Fruit fly (Drosophila melanogaster) whole organism, embryonic: ENCODE measurements around the gene Rabex-5.

Experiments
- CG14050 ChIP-seq: fragments of 200-800 bp; sonication (Bioruptor generic); IDR thresholded peaks from 3 replicates; pipeline ENCODE4 v1.3.6; 2022; ENCODE audit warnings: missing biosample characterization, missing genetic modification characterization
- CG9609 ChIP-seq: fragments of 200-800 bp; sonication (Bioruptor generic); optimal IDR thresholded peaks from 3 replicates; lab custom pipeline; 2016; ENCODE audit warnings: missing biosample characterization, missing genetic modification characterization
- nerfin-2 ChIP-seq: fragments of 200-800 bp; sonication (Bioruptor generic); IDR thresholded peaks from 2 replicates; pipeline ENCODE4 v1.3.6; 2022; ENCODE audit warnings: missing biosample characterization, missing genetic modification characterization; ENCODE audit not compliant: partially characterized antibody

DNA sequence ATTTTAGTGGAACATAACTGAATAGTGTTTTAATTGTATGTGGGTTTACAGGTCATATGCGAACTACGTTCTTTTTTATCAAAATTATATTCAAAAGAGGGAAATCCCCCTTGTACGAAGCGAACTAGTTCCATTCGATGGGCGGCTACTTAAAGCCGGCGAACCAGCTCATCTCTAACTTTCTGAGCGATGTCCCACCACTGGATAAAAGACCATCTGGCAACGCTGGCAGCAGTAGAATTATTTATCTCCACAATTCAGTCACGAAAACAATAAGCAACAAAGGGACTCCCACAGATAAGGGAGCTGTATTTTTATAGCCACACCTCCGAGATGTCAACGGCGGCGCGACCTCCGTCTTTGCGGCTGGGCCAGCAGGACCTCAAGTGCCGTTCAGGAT lies at the start of gene Rabex-5:
- TF ChIP-seq nerfin-2 (GFP tag; lab: Robert Waterston, UW) (peak; percentile 68), CG9609 (GFP tag; lab: Kevin White, UChicago) (no peak), CG14050 (GFP tag; lab: Robert Waterston, UW) (no peak)
